Fruit fly (Drosophila melanogaster) whole organism, embryonic: ENCODE measurements around the gene CG17325.

Source experiments
- CG18764 ChIP-seq: fragments of 200-800 bp; sonication (Bioruptor generic); optimal IDR thresholded peaks from 3 replicates; lab custom pipeline; 2016; ENCODE audit warnings: missing biosample characterization, missing genetic modification characterization
- Hr51 ChIP-seq, 2 experiments: fragments of 200-800 bp; sonication (Bioruptor generic); optimal IDR thresholded peaks; 2 replicates in 1 of 2; 3 replicates in 1 of 2; lab custom pipeline; 2016 to 2018; ENCODE audit warnings: missing biosample characterization in 2 of 2, missing genetic modification characterization in 2 of 2, mild to moderate bottlenecking in 1 of 2, moderate library complexity in 1 of 2
- croc ChIP-seq: fragments of 200-800 bp; sonication (Bioruptor generic); conservative IDR thresholded peaks from 3 replicates; pipeline ENCODE4 v1.3.6; 2022; ENCODE audit warnings: missing biosample characterization, missing genetic modification characterization
- exex ChIP-seq: fragments of 200-800 bp; sonication (Bioruptor generic); optimal IDR thresholded peaks from 4 replicates; lab custom pipeline; 2018; ENCODE audit warnings: missing biosample characterization, mild to moderate bottlenecking, missing genetic modification characterization, moderate library complexity
- mirr ChIP-seq: fragments of 200-800 bp; sonication (Bioruptor generic); optimal IDR thresholded peaks from 3 replicates; lab custom pipeline; 2018; ENCODE audit warnings: missing biosample characterization, mild to moderate bottlenecking, missing genetic modification characterization

DNA sequence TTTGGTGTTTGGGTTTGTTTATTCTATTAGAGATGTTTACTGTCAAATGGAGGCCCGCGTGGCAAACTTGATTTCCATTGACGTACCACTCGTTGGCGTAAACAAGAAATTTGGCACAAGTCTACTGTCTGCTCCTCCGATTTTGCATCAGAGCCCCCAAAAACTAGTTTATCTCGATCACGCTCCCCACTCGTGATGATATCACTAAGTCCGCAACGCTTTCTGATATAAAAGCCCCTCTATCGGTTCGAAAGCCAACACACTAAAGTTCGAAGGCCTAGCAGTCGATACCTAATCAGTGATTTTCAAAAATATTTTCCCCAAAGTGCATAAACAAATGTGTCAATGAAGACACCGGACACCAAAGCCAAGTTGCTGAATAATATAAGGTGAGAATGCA is 307 bp downstream of the CG17325 start:
- TF ChIP-seq croc (GFP tag; lab: Robert Waterston, UW) (no peak), exex (no peak), mirr (no peak), CG18764 (GFP tag; lab: Kevin White, UChicago) (no peak), Hr51 (GFP tag; optimal IDR thresholded peaks at IDR 0.05; lab: Kevin White, UChicago) (no peak)
